Fruit fly (Drosophila melanogaster): ENCODE measurements around the gene CG1640.

Gene CG1640

DNA sequence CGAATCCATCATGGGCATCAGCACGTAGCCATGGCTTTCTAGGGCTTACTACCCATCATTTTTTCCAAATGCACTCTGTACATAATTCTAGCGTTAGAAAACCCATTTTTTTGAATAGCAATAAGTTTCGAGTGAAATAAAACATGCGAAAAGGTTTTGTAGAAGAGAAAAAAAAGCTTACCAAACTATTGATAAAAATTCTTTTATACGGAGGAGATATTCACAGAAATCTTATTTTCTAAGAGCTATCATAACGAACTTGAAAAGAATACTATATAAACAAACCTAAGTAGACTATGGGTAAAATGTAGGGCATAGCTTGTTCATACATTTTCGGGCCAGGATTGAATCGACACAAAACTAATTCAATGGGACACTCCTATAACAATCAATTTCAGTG, at the start of gene CG1640:
Gene CG1640 (plus strand): TSS at position 301 of the 400 bp plus-strand sequence.
- TF ChIP-seq CG6792 (GFP tag; optimal IDR thresholded peaks at IDR 0.05) (no peak), cyc (GFP tag; optimal IDR thresholded peaks at IDR 0.05) (no peak), CG32006 (GFP tag; optimal IDR thresholded peaks at IDR 0.05) (no peak), dac (GFP tag; optimal IDR thresholded peaks at IDR 0.05) (no peak), acj6 (GFP tag; optimal IDR thresholded peaks at IDR 0.05) (no peak), CG6854 (GFP tag; optimal IDR thresholded peaks at IDR 0.05) (no peak), Sox102F (GFP tag; optimal IDR thresholded peaks at IDR 0.05) (no peak), CG6163 (GFP tag; IDR thresholded peaks at IDR 0.05) (no peak), CG4318 (GFP tag; optimal IDR thresholded peaks at IDR 0.05) (no peak), fd59A (GFP tag; optimal IDR thresholded peaks at IDR 0.05) (no peak), fkh (GFP tag; optimal IDR thresholded peaks at IDR 0.05) (no peak), ss (GFP tag; optimal IDR thresholded peaks at IDR 0.05) (no peak)

DNA sequence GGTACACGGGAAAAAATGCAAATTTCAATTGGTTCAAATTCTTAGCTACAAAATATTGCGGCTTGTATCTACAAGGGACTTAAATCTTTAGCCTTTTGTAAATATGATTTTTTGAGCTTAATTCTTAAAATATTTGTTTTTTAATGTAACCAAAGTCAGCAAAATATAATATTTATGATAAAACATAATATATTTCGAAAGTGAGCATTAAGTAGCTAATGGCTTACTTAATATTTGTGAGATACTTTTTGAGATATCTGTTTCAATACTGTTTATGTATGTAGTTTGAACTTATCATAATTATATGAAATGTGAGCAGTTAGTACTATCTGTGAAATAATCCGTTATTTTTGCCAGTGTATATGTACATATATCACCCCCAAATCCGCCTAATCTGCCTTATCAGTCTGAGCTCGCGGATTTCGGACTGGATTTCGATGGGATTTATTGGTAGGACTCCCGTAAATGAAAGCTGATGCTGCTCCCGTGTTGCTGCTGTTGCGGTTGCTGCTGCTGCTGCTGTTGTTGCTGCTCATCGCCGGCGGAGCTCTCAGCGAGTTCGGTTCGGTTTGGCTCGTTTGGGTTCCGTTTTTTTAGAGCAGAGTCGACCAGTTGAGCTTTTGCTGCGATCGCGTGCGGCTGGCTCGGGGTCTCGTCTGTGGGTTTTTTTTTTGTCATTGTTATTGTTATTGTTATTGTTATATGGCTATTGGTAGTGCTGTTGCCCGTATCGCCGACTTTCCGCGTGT, 49.5 kb upstream of the CG1640 start:
- peak; percentile 16 for TF ChIP-seq OdsH (GFP tag; optimal IDR thresholded peaks at IDR 0.05)
- TF ChIP-seq Eip78C (GFP tag) = peak; percentile 82
- TF ChIP-seq Met (GFP tag; optimal IDR thresholded peaks at IDR 0.05) = peak; percentile 0
- no peak; the same call in 2 of the 3 replicates for TF ChIP-seq CG8119 (GFP tag; IDR thresholded peaks at IDR 0.05)
- no peak for TF ChIP-seq Ets21C (GFP tag; optimal IDR thresholded peaks at IDR 0.05)
- no peak for TF ChIP-seq dsx (GFP tag; optimal IDR thresholded peaks at IDR 0.05; ENCODE audit: poor library complexity, severe bottlenecking)
- no peak for TF ChIP-seq Eip93F (GFP tag; optimal IDR thresholded peaks at IDR 0.05)
- TF ChIP-seq CG8632 (GFP tag; optimal IDR thresholded peaks at IDR 0.05) = peak; percentile 17
- TF ChIP-seq svp (GFP tag) = peak; percentile 58
- TF ChIP-seq CG11902 (GFP tag; optimal IDR thresholded peaks at IDR 0.05) = no peak
- TF ChIP-seq CG3919 (GFP tag; optimal IDR thresholded peaks at IDR 0.05) = no peak
- peak; percentile 24 for TF ChIP-seq esn (GFP tag; optimal IDR thresholded peaks at IDR 0.05)
- peak; percentile 53 for TF ChIP-seq CG32006 (GFP tag; optimal IDR thresholded peaks at IDR 0.05)
- peak; percentile 9 for TF ChIP-seq Smox (GFP tag; optimal IDR thresholded peaks at IDR 0.05)
- peak; percentile 1 for TF ChIP-seq achi (GFP tag; optimal IDR thresholded peaks at IDR 0.05)
- TF ChIP-seq CG34406 (GFP tag; optimal IDR thresholded peaks at IDR 0.05) = peak; percentile 14
- no peak for TF ChIP-seq ss (GFP tag; optimal IDR thresholded peaks at IDR 0.05)
- no peak for TF ChIP-seq spab (GFP tag; optimal IDR thresholded peaks at IDR 0.05)
- peak; percentile 18; the same call in 1 of the 3 replicates for TF ChIP-seq eg (GFP tag; IDR thresholded peaks at IDR 0.05)
- TF ChIP-seq acj6 (GFP tag; optimal IDR thresholded peaks at IDR 0.05) = no peak
- peak; percentile 11 for TF ChIP-seq Hr4 (GFP tag; optimal IDR thresholded peaks at IDR 0.05)
- no peak for TF ChIP-seq topi (GFP tag; optimal IDR thresholded peaks at IDR 0.05)
- no peak for TF ChIP-seq lz (GFP tag; optimal IDR thresholded peaks at IDR 0.05)
- TF ChIP-seq CG1621 (tag; optimal IDR thresholded peaks at IDR 0.05) = no peak
- TF ChIP-seq CG6276 (GFP tag; optimal IDR thresholded peaks at IDR 0.05) = no peak
- TF ChIP-seq CG9139 (GFP tag; optimal IDR thresholded peaks at IDR 0.05) = no peak
- TF ChIP-seq cyc (GFP tag; optimal IDR thresholded peaks at IDR 0.05) = no peak
- 0 out of 3 replicates have a peak, but pooled peaks have one; percentile 28 for TF ChIP-seq CG6163 (GFP tag; IDR thresholded peaks at IDR 0.05)
- no peak for TF ChIP-seq CG6792 (GFP tag; optimal IDR thresholded peaks at IDR 0.05)
- peak; percentile 2 for TF ChIP-seq CG10631 (GFP tag; optimal IDR thresholded peaks at IDR 0.05)

DNA sequence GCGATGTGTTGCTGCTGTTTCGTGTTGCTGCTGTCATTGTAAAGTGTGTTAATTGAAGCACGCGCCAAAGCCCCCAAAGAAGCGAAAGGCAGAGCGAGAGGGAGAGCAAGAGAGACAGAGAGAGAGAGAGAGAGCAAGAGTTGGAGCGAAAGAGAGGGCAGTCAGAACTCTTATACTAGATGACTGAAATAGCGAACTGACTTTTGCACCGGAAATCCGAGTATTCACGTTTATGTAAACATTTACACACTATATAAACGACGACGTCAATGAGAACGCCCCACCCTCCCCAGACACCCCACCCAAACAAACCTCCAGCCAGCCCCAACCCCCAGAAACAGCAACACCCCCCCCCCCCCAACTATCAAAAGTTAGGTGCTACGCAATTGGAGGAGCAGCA, 48.0 kb upstream of the CG1640 start:
- TF ChIP-seq fkh (GFP tag; optimal IDR thresholded peaks at IDR 0.05) (peak; percentile 87), CG15336 (GFP tag; IDR thresholded peaks at IDR 0.05) (no peak)
